Fruit fly (Drosophila melanogaster) whole organism, pupa: ENCODE measurements around the gene CG12075.

Experiments used
- CG10348 ChIP-seq: fragments of 200-800 bp; sonication (Bioruptor generic); IDR thresholded peaks from 2 replicates; pipeline ENCODE4 v1.3.6; 2022; ENCODE audit warnings: missing biosample characterization, missing genetic modification characterization
- CG12605 ChIP-seq: fragments of 200-800 bp; sonication (Bioruptor generic); IDR thresholded peaks from 2 replicates; pipeline ENCODE4 v1.3.6; 2022; ENCODE audit warnings: missing biosample characterization, missing genetic modification characterization
- CG13204 ChIP-seq: fragments of 200-800 bp; sonication (Bioruptor generic); optimal IDR thresholded peaks from 2 replicates; lab custom pipeline; 2018; ENCODE audit warnings: missing biosample characterization, mild to moderate bottlenecking, missing genetic modification characterization, moderate library complexity
- CG14655 ChIP-seq: fragments of 200-800 bp; sonication (Bioruptor generic); optimal IDR thresholded peaks from 3 replicates; lab custom pipeline; 2017; ENCODE audit warnings: mild to moderate bottlenecking, missing biosample characterization, missing genetic modification reagents, missing genetic modification characterization
- CG15710 ChIP-seq: fragments of 200-800 bp; sonication (Bioruptor generic); optimal IDR thresholded peaks from 2 replicates; lab custom pipeline; 2018; ENCODE audit warnings: missing biosample characterization, mild to moderate bottlenecking, missing genetic modification characterization, moderate library complexity
- CG17806 ChIP-seq: fragments of 200-800 bp; sonication (Bioruptor generic); optimal IDR thresholded peaks from 2 replicates; lab custom pipeline; 2018; ENCODE audit warnings: missing biosample characterization, mild to moderate bottlenecking, missing genetic modification characterization, moderate library complexity
- CG32121 ChIP-seq: fragments of 200-800 bp; sonication (Bioruptor generic); IDR thresholded peaks from 2 replicates; pipeline ENCODE4 v1.3.6; 2022; ENCODE audit warnings: missing biosample characterization, missing genetic modification characterization
- CG34367 ChIP-seq: fragments of 200-800 bp; sonication (Bioruptor generic); optimal IDR thresholded peaks from 2 replicates; lab custom pipeline; 2018; ENCODE audit warnings: missing biosample characterization, mild to moderate bottlenecking, missing genetic modification characterization
- CG4496 ChIP-seq: fragments of 200-800 bp; sonication (Bioruptor generic); IDR thresholded peaks from 3 replicates; pipeline ENCODE4 v1.3.6; 2022; ENCODE audit warnings: missing biosample characterization, missing genetic modification characterization
- CG8159 ChIP-seq: fragments of 200-800 bp; sonication (Bioruptor generic); optimal IDR thresholded peaks from 3 replicates; lab custom pipeline; 2018; ENCODE audit warnings: missing biosample characterization, mild to moderate bottlenecking, missing genetic modification characterization, moderate library complexity
- CG8301 ChIP-seq: fragments of 200-800 bp; sonication (Bioruptor generic); optimal IDR thresholded peaks from 2 replicates; lab custom pipeline; 2018; ENCODE audit warnings: missing biosample characterization, mild to moderate bottlenecking, missing genetic modification characterization
- CG9948 ChIP-seq: fragments of 200-800 bp; sonication (Bioruptor generic); optimal IDR thresholded peaks from 2 replicates; lab custom pipeline; 2018; ENCODE audit warnings: missing biosample characterization, mild to moderate bottlenecking, missing genetic modification characterization, moderate library complexity
- D1 ChIP-seq: fragments of 200-800 bp; sonication (Bioruptor generic); optimal IDR thresholded peaks from 2 replicates; lab custom pipeline; 2018; ENCODE audit warnings: missing biosample characterization, mild to moderate bottlenecking, missing genetic modification characterization, moderate library complexity
- EcR ChIP-seq: fragments of 200-800 bp; sonication (Bioruptor generic); optimal IDR thresholded peaks from 3 replicates; lab custom pipeline; 2019; ENCODE audit warnings: missing biosample characterization, missing genetic modification characterization, mild to moderate bottlenecking, moderate library complexity, missing genetic modification reagents
- Ets98B ChIP-seq: fragments of 200-800 bp; sonication (Bioruptor generic); IDR thresholded peaks from 2 replicates; pipeline ENCODE4 v1.3.6; 2022; ENCODE audit warnings: missing biosample characterization, missing genetic modification characterization
- Pif1A ChIP-seq: fragments of 200-800 bp; sonication (Bioruptor generic); optimal IDR thresholded peaks from 3 replicates; lab custom pipeline; 2016; ENCODE audit warnings: missing biosample characterization, missing genetic modification characterization
- Pif1B ChIP-seq: fragments of 200-800 bp; sonication (Bioruptor generic); optimal IDR thresholded peaks from 3 replicates; lab custom pipeline; 2016; ENCODE audit warnings: missing biosample characterization, missing genetic modification characterization
- Snoo ChIP-seq: fragments of 200-800 bp; sonication (Bioruptor generic); optimal IDR thresholded peaks from 3 replicates; lab custom pipeline; 2017; ENCODE audit warnings: missing biosample characterization, mild to moderate bottlenecking, missing genetic modification characterization, inconsistent platforms
- fd96Ca ChIP-seq: fragments of 200-800 bp; sonication (Bioruptor generic); IDR thresholded peaks from 3 replicates; pipeline ENCODE4 v1.3.6; 2022; ENCODE audit warnings: missing biosample characterization, missing genetic modification characterization
- gl ChIP-seq: fragments of 200-800 bp; sonication (Bioruptor generic); optimal IDR thresholded peaks from 2 replicates; lab custom pipeline; 2018; ENCODE audit warnings: missing biosample characterization, mild to moderate bottlenecking, missing genetic modification characterization
- rn ChIP-seq: fragments of 200-800 bp; sonication (Bioruptor generic); IDR thresholded peaks from 2 replicates; pipeline ENCODE4 v1.3.6; 2022; ENCODE audit warnings: missing biosample characterization, missing genetic modification characterization

The CG12075 gene

dm6 chrX:8863133-8863553 is 25.0 kb downstream of the CG12075 start:
- TF ChIP-seq CG15710 (tag; lab: Kevin White, UChicago) (no peak), rn (no peak), gl (tag; lab: Kevin White, UChicago) (no peak), Pif1B (GFP tag; lab: Kevin White, UChicago) (no peak), CG8159 (tag; lab: Kevin White, UChicago) (no peak), CG10348 (GFP tag; lab: Robert Waterston, UW) (no peak), CG17806 (tag; lab: Kevin White, UChicago) (no peak), D1 (tag; lab: Kevin White, UChicago) (no peak), CG32121 (GFP tag; lab: Robert Waterston, UW) (no peak), EcR (no peak), Ets98B (GFP tag; lab: Robert Waterston, UW) (no peak), Snoo (no peak), CG34367 (no peak), CG13204 (GFP tag; lab: Kevin White, UChicago) (no peak), CG14655 (GFP tag; lab: Kevin White, UChicago) (no peak), CG9948 (no peak), CG12605 (GFP tag; lab: Robert Waterston, UW) (no peak), CG8301 (tag; lab: Kevin White, UChicago) (no peak), fd96Ca (GFP tag; lab: Robert Waterston, UW) (no peak), CG4496 (no peak)

- TF ChIP-seq CG15710 (tag; lab: Kevin White, UChicago), result peak; percentile 87
- TF ChIP-seq Pif1B (GFP tag; lab: Kevin White, UChicago), result peak; percentile 52
- peak; percentile 73 for TF ChIP-seq CG8301 (tag; lab: Kevin White, UChicago)
- TF ChIP-seq CG14655 (GFP tag; lab: Kevin White, UChicago), result peak; percentile 88
- TF ChIP-seq rn, result peak; percentile 38
- TF ChIP-seq CG34367, result peak; percentile 78
- no peak for TF ChIP-seq CG10348 (GFP tag; lab: Robert Waterston, UW)
- peak; percentile 87 for TF ChIP-seq CG4496
- TF ChIP-seq CG13204 (GFP tag; lab: Kevin White, UChicago), result peak; percentile 90
- TF ChIP-seq gl (tag; lab: Kevin White, UChicago), result peak; percentile 81
- TF ChIP-seq CG8159 (tag; lab: Kevin White, UChicago), result peak; percentile 87
- peak; percentile 85 for TF ChIP-seq Snoo
- TF ChIP-seq CG17806 (tag; lab: Kevin White, UChicago), result peak; percentile 82
- TF ChIP-seq CG12605 (GFP tag; lab: Robert Waterston, UW), result peak; percentile 89
- TF ChIP-seq Pif1A (GFP tag; lab: Kevin White, UChicago), result peak; percentile 58
- TF ChIP-seq D1 (tag; lab: Kevin White, UChicago), result peak; percentile 21
- TF ChIP-seq EcR, result peak; percentile 16
- peak; percentile 77 for TF ChIP-seq CG32121 (GFP tag; lab: Robert Waterston, UW)
- TF ChIP-seq fd96Ca (GFP tag; lab: Robert Waterston, UW), result peak; percentile 85
- TF ChIP-seq CG9948, result peak; percentile 82
- TF ChIP-seq Ets98B (GFP tag; lab: Robert Waterston, UW), result peak; percentile 87
Measured at dm6 chrX:8863554-8864498, 25.7 kb downstream of the CG12075 start.

- TF ChIP-seq CG10348 (GFP tag; lab: Robert Waterston, UW), result no peak
- peak; percentile 47 for TF ChIP-seq Snoo
- peak; percentile 16 for TF ChIP-seq CG17806 (tag; lab: Kevin White, UChicago)
- no peak for TF ChIP-seq Pif1B (GFP tag; lab: Kevin White, UChicago)
- no peak; the same call in 1 of the 2 replicates for TF ChIP-seq Ets98B (GFP tag; lab: Robert Waterston, UW)
- peak; percentile 33 for TF ChIP-seq CG9948
- TF ChIP-seq Pif1A (GFP tag; lab: Kevin White, UChicago), result no peak
- peak; percentile 23 for TF ChIP-seq CG15710 (tag; lab: Kevin White, UChicago)
- TF ChIP-seq CG8159 (tag; lab: Kevin White, UChicago), result peak; percentile 44
Measured at dm6 chrX:8866256-8866655, 28.1 kb downstream of the CG12075 start.

dm6 chrX:8867481-8867880 is 29.4 kb downstream of the CG12075 start:
- TF ChIP-seq CG17806 (tag; lab: Kevin White, UChicago) (no peak), CG13204 (GFP tag; lab: Kevin White, UChicago) (peak; percentile 5), fd96Ca (GFP tag; lab: Robert Waterston, UW) (no peak), D1 (tag; lab: Kevin White, UChicago) (no peak)

dm6 chrX:8878967-8879554 is 40.9 kb downstream of the CG12075 start:
- no peak for TF ChIP-seq EcR
- peak; percentile 69 for TF ChIP-seq CG8301 (tag; lab: Kevin White, UChicago)
- peak; percentile 88 for TF ChIP-seq CG32121 (GFP tag; lab: Robert Waterston, UW)
- TF ChIP-seq D1 (tag; lab: Kevin White, UChicago), result no peak
- TF ChIP-seq CG17806 (tag; lab: Kevin White, UChicago), result peak; percentile 53
- peak; percentile 30 for TF ChIP-seq Pif1A (GFP tag; lab: Kevin White, UChicago)
- peak; percentile 42; the same call in 1 of the 2 replicates for TF ChIP-seq CG10348 (GFP tag; lab: Robert Waterston, UW)
- TF ChIP-seq CG34367, result peak; percentile 32
- TF ChIP-seq CG4496, result peak; percentile 89
- peak; percentile 58 for TF ChIP-seq CG15710 (tag; lab: Kevin White, UChicago)
- peak; percentile 81 for TF ChIP-seq CG12605 (GFP tag; lab: Robert Waterston, UW)
- peak; percentile 83 for TF ChIP-seq Ets98B (GFP tag; lab: Robert Waterston, UW)
- peak; percentile 61 for TF ChIP-seq CG9948
- peak; percentile 49 for TF ChIP-seq Pif1B (GFP tag; lab: Kevin White, UChicago)
- TF ChIP-seq gl (tag; lab: Kevin White, UChicago), result no peak
- TF ChIP-seq Snoo, result peak; percentile 32
- TF ChIP-seq rn, result peak; percentile 53; the same call in 1 of the 2 replicates
- TF ChIP-seq CG13204 (GFP tag; lab: Kevin White, UChicago), result no peak
- peak; percentile 79 for TF ChIP-seq fd96Ca (GFP tag; lab: Robert Waterston, UW)
- no peak for TF ChIP-seq CG14655 (GFP tag; lab: Kevin White, UChicago)
- TF ChIP-seq CG8159 (tag; lab: Kevin White, UChicago), result peak; percentile 57
